Fruit fly (Drosophila melanogaster) whole organism, embryonic: ENCODE results near the gene CG6966.
A peak's percentile ranks its signal among the peaks of the same experiment; 100 is the strongest.

Experiments used
- B-H2 ChIP-seq: fragments of 200-800 bp; sonication (Bioruptor generic); optimal IDR thresholded peaks from 2 replicates; lab custom pipeline; 2018; ENCODE audit warnings: missing biosample characterization, mild to moderate bottlenecking, missing genetic modification characterization
- BEAF-32 ChIP-seq: fragments of 200-800 bp; sonication (Bioruptor generic); optimal IDR thresholded peaks from 3 replicates; lab custom pipeline; 2017; ENCODE audit warnings: missing biosample characterization, missing genetic modification characterization, mild to moderate bottlenecking, moderate library complexity, missing genetic modification reagents
- C15 ChIP-seq: fragments of 200-800 bp; sonication (Bioruptor generic); IDR thresholded peaks from 3 replicates; pipeline ENCODE4 v1.3.6; 2022; ENCODE audit warnings: missing biosample characterization, missing genetic modification characterization
- CG12391 ChIP-seq: fragments of 200-800 bp; sonication (Bioruptor generic); optimal IDR thresholded peaks from 3 replicates; lab custom pipeline; 2018; ENCODE audit warnings: missing biosample characterization, mild to moderate bottlenecking, missing genetic modification characterization, moderate library complexity
- CG12769 ChIP-seq: fragments of 200-800 bp; sonication (Bioruptor generic); optimal IDR thresholded peaks from 2 replicates; lab custom pipeline; 2019; ENCODE audit warnings: missing biosample characterization, mild to moderate bottlenecking, missing genetic modification characterization, moderate library complexity
- CG14014 ChIP-seq: fragments of 200-800 bp; sonication (Bioruptor generic); IDR thresholded peaks from 2 replicates; pipeline ENCODE4 v1.3.6; 2022; ENCODE audit warnings: missing biosample characterization, missing genetic modification characterization
- CG15011 ChIP-seq: fragments of 200-800 bp; sonication (Bioruptor generic); optimal IDR thresholded peaks from 3 replicates; lab custom pipeline; 2018; ENCODE audit warnings: missing biosample characterization, mild to moderate bottlenecking, missing genetic modification characterization
- CG15514 ChIP-seq: fragments of 200-800 bp; sonication (Bioruptor generic); optimal IDR thresholded peaks from 3 replicates; lab custom pipeline; 2017; ENCODE audit warnings: missing biosample characterization, missing genetic modification characterization, mild to moderate bottlenecking, moderate library complexity, missing genetic modification reagents
- CG16863 ChIP-seq: fragments of 200-800 bp; sonication (Bioruptor generic); optimal IDR thresholded peaks from 3 replicates; lab custom pipeline; 2016; ENCODE audit warnings: missing biosample characterization, missing genetic modification characterization
- CG17359 ChIP-seq: fragments of 200-800 bp; sonication (Bioruptor generic); optimal IDR thresholded peaks from 3 replicates; lab custom pipeline; 2018; ENCODE audit warnings: missing biosample characterization, mild to moderate bottlenecking, missing genetic modification characterization, moderate library complexity
- CG18262 ChIP-seq: fragments of 200-800 bp; optimal IDR thresholded peaks from 3 replicates; lab custom pipeline; 2019; ENCODE audit warnings: missing biosample characterization, mild to moderate bottlenecking, missing genetic modification characterization, moderate library complexity
- CG18599 ChIP-seq: fragments of 200-800 bp; sonication (Bioruptor generic); optimal IDR thresholded peaks from 3 replicates; lab custom pipeline; 2017; ENCODE audit warnings: missing biosample characterization, missing genetic modification characterization, mild to moderate bottlenecking, moderate library complexity, missing genetic modification reagents
- CG2120 ChIP-seq: fragments of 200-800 bp; sonication (Bioruptor generic); optimal IDR thresholded peaks from 3 replicates; lab custom pipeline; 2016; ENCODE audit warnings: missing biosample characterization, missing genetic modification characterization
- CG2678 ChIP-seq: fragments of 200-800 bp; sonication (Bioruptor generic); optimal IDR thresholded peaks from 3 replicates; lab custom pipeline; 2019; ENCODE audit warnings: missing biosample characterization, mild to moderate bottlenecking, missing genetic modification characterization, moderate library complexity
- CG31441 ChIP-seq: fragments of 200-800 bp; sonication (Bioruptor generic); IDR thresholded peaks from 2 replicates; pipeline ENCODE4 v1.3.6; 2022; ENCODE audit warnings: missing biosample characterization, missing genetic modification characterization
- CG3281 ChIP-seq: fragments of 200-800 bp; sonication (Bioruptor generic); optimal IDR thresholded peaks from 3 replicates; lab custom pipeline; 2017; ENCODE audit warnings: missing biosample characterization, mild to moderate bottlenecking, missing genetic modification characterization
- CG5180 ChIP-seq: fragments of 200-800 bp; sonication (Bioruptor generic); optimal IDR thresholded peaks from 3 replicates; lab custom pipeline; 2017; ENCODE audit warnings: missing biosample characterization, missing genetic modification characterization, mild to moderate bottlenecking, moderate library complexity, missing genetic modification reagents
- CG8290 ChIP-seq, 3 experiments: fragments of 200-800 bp; sonication (Bioruptor generic); optimal IDR thresholded peaks; 2 replicates each; lab custom pipeline; 2016 to 2019; ENCODE audit warnings: missing biosample characterization in 3 of 3, missing genetic modification characterization in 3 of 3, mild to moderate bottlenecking in 2 of 3, moderate library complexity in 1 of 3
- CG8944 ChIP-seq: fragments of 200-800 bp; sonication (Bioruptor generic); optimal IDR thresholded peaks from 3 replicates; lab custom pipeline; 2016; ENCODE audit warnings: missing biosample characterization, missing genetic modification characterization
- Drgx ChIP-seq: fragments of 200-800 bp; sonication (Bioruptor generic); IDR thresholded peaks from 2 replicates; pipeline ENCODE4 v1.3.6; 2022; ENCODE audit warnings: missing biosample characterization, missing genetic modification characterization
- Fer3 ChIP-seq: fragments of 200-800 bp; sonication (Bioruptor generic); optimal IDR thresholded peaks from 2 replicates; lab custom pipeline; 2018; ENCODE audit warnings: missing biosample characterization, mild to moderate bottlenecking, missing genetic modification characterization, moderate library complexity
- Gug ChIP-seq: fragments of 200-800 bp; sonication (Bioruptor generic); IDR thresholded peaks from 4 replicates; pipeline ENCODE4 v1.3.6; 2022; ENCODE audit warnings: missing biosample characterization, missing genetic modification characterization
- Hand ChIP-seq: fragments of 200-800 bp; sonication (Bioruptor generic); optimal IDR thresholded peaks from 2 replicates; lab custom pipeline; 2017; ENCODE audit warnings: mild to moderate bottlenecking, missing biosample characterization, missing genetic modification reagents, missing genetic modification characterization
- PHDP ChIP-seq: fragments of 200-800 bp; sonication (Bioruptor generic); optimal IDR thresholded peaks from 3 replicates; lab custom pipeline; 2018; ENCODE audit warnings: missing biosample characterization, mild to moderate bottlenecking, missing genetic modification characterization, moderate library complexity
- Pdp1 ChIP-seq, 2 experiments: fragments of 200-800 bp; sonication (Bioruptor generic); optimal IDR thresholded peaks; 3 replicates each; lab custom pipeline; 2016; ENCODE audit warnings: missing biosample characterization in 2 of 2, missing genetic modification characterization in 2 of 2, mild to moderate bottlenecking in 1 of 2, moderate library complexity in 1 of 2
- Ptx1 ChIP-seq: fragments of 200-800 bp; sonication (Bioruptor generic); IDR thresholded peaks from 2 replicates; pipeline ENCODE4 v1.3.6; 2022; ENCODE audit warnings: missing biosample characterization, missing genetic modification characterization
- Rfx ChIP-seq: fragments of 200-800 bp; sonication (Bioruptor generic); IDR thresholded peaks from 2 replicates; pipeline ENCODE4 v1.3.6; 2022; ENCODE audit warnings: missing biosample characterization, missing genetic modification characterization
- Six4 ChIP-seq: fragments of 200-800 bp; sonication (Bioruptor generic); optimal IDR thresholded peaks from 2 replicates; lab custom pipeline; 2016; ENCODE audit warnings: missing biosample characterization, missing genetic modification characterization
- Xrp1 ChIP-seq: fragments of 200-800 bp; sonication (Bioruptor generic); IDR thresholded peaks from 2 replicates; pipeline ENCODE4 v1.3.6; 2022; ENCODE audit warnings: missing biosample characterization, missing genetic modification characterization
- abd-A ChIP-seq: fragments of 200-800 bp; sonication (Bioruptor generic); optimal IDR thresholded peaks from 3 replicates; lab custom pipeline; 2019; ENCODE audit warnings: missing biosample characterization, mild to moderate bottlenecking, missing genetic modification characterization, moderate library complexity
- ara ChIP-seq: fragments of 200-800 bp; sonication (Bioruptor generic); IDR thresholded peaks from 2 replicates; pipeline ENCODE4 v1.3.6; 2022; ENCODE audit warnings: missing biosample characterization, missing genetic modification characterization
- bsh ChIP-seq, 2 experiments: fragments of 200-800 bp; sonication (Bioruptor generic); optimal IDR thresholded peaks; 2 replicates each; lab custom pipeline; 2017 to 2018; ENCODE audit warnings: mild to moderate bottlenecking in 2 of 2, missing biosample characterization in 2 of 2, missing genetic modification characterization in 2 of 2, moderate library complexity in 1 of 2
- caup ChIP-seq: fragments of 200-800 bp; sonication (Bioruptor generic); optimal IDR thresholded peaks from 3 replicates; lab custom pipeline; 2017; ENCODE audit warnings: missing biosample characterization, mild to moderate bottlenecking, missing genetic modification characterization, moderate library complexity; ENCODE audit not compliant: severe bottlenecking
- fd102C ChIP-seq: fragments of 200-800 bp; sonication (Bioruptor generic); optimal IDR thresholded peaks from 2 replicates; lab custom pipeline; 2018; ENCODE audit warnings: missing biosample characterization, mild to moderate bottlenecking, missing genetic modification characterization, moderate library complexity
- fd64A ChIP-seq: fragments of 200-800 bp; sonication (Bioruptor generic); optimal IDR thresholded peaks from 3 replicates; lab custom pipeline; 2018; ENCODE audit warnings: missing biosample characterization, mild to moderate bottlenecking, missing genetic modification characterization
- gce ChIP-seq: fragments of 200-800 bp; sonication (Bioruptor generic); IDR thresholded peaks from 3 replicates; pipeline ENCODE4 v1.3.6; 2022; ENCODE audit warnings: missing biosample characterization, missing genetic modification characterization
- hkb ChIP-seq, 2 experiments: fragments of 200-800 bp in 1 of 2; fragments of >200 bp in 1 of 2; sonication (Bioruptor generic) in 1 of 2; IDR thresholded peaks in 1 of 2; optimal IDR thresholded peaks in 1 of 2; 2 replicates each; pipeline versions ENCODE4 v1.3.6 to Lab custom; 2017 to 2022; ENCODE audit warnings: missing biosample characterization in 1 of 2, missing genetic modification characterization in 1 of 2
- lab ChIP-seq: fragments of 200-800 bp; sonication (Bioruptor generic); optimal IDR thresholded peaks from 3 replicates; lab custom pipeline; 2017; ENCODE audit warnings: missing biosample characterization, missing genetic modification characterization, mild to moderate bottlenecking, moderate library complexity, missing genetic modification reagents
- lilli ChIP-seq: fragments of 200-800 bp; sonication (Bioruptor generic); optimal IDR thresholded peaks from 3 replicates; lab custom pipeline; 2016; ENCODE audit warnings: missing biosample characterization, missing genetic modification characterization
- mam ChIP-seq: fragments of 200-800 bp; sonication (Bioruptor generic); optimal IDR thresholded peaks from 3 replicates; lab custom pipeline; 2016; ENCODE audit warnings: missing biosample characterization, missing genetic modification characterization
- ro ChIP-seq: fragments of 200-800 bp; sonication (Bioruptor generic); IDR thresholded peaks from 2 replicates; pipeline ENCODE4 v1.3.6; 2022; ENCODE audit warnings: missing biosample characterization, missing genetic modification characterization
- row ChIP-seq: fragments of 200-800 bp; sonication (Bioruptor generic); IDR thresholded peaks from 3 replicates; pipeline ENCODE4 v1.3.6; 2022; ENCODE audit warnings: missing biosample characterization, missing genetic modification characterization
- sisA ChIP-seq: fragments of 200-800 bp; sonication (Bioruptor generic); IDR thresholded peaks from 2 replicates; pipeline ENCODE4 v1.3.6; 2022; ENCODE audit warnings: missing biosample characterization, missing genetic modification characterization
- slbo ChIP-seq: fragments of 200-800 bp; sonication (Bioruptor generic); IDR thresholded peaks from 2 replicates; pipeline ENCODE4 v1.3.6; 2022; ENCODE audit warnings: missing biosample characterization, missing genetic modification characterization
- so ChIP-seq: fragments of 200-800 bp; sonication (Bioruptor generic); IDR thresholded peaks from 3 replicates; pipeline ENCODE4 v1.3.6; 2022; ENCODE audit warnings: missing biosample characterization, missing genetic modification characterization
- sug ChIP-seq: fragments of 200-800 bp; optimal IDR thresholded peaks from 2 replicates; lab custom pipeline; 2019; ENCODE audit warnings: missing biosample characterization, mild to moderate bottlenecking, missing genetic modification characterization, moderate library complexity
- tap ChIP-seq: fragments of 200-800 bp; optimal IDR thresholded peaks from 3 replicates; lab custom pipeline; 2019; ENCODE audit warnings: missing biosample characterization, mild to moderate bottlenecking, missing genetic modification characterization, moderate library complexity
- zen ChIP-seq: fragments of 200-800 bp; sonication (Bioruptor generic); optimal IDR thresholded peaks from 3 replicates; lab custom pipeline; 2018; ENCODE audit warnings: missing biosample characterization, mild to moderate bottlenecking, missing genetic modification characterization, moderate library complexity

Gene CG6966

dm6 chr3R:15119730-15120129 is 24.3 kb upstream of the CG6966 start:
- TF ChIP-seq zen (tag; lab: Kevin White, UChicago): no peak
- no peak for TF ChIP-seq abd-A
- peak; percentile 28 for TF ChIP-seq lilli
- no peak for TF ChIP-seq CG8944 (GFP tag; lab: Kevin White, UChicago)
- no peak for TF ChIP-seq Six4
- TF ChIP-seq ro (GFP tag; lab: Robert Waterston, UW): no peak
- TF ChIP-seq CG17359: peak; percentile 34
- peak; percentile 81 for TF ChIP-seq CG18599 (GFP tag; lab: Kevin White, UChicago)
- TF ChIP-seq Rfx (GFP tag; lab: Robert Waterston, UW): peak; percentile 61; the same call in 1 of the 2 replicates
- peak; percentile 65 for TF ChIP-seq row (GFP tag; lab: Robert Waterston, UW)
- peak; percentile 12 for TF ChIP-seq caup
- TF ChIP-seq CG2120: peak; percentile 63
- no peak for TF ChIP-seq CG18262 (tag; lab: Kevin White, UChicago)
- peak; percentile 26 for TF ChIP-seq mam (GFP tag; lab: Kevin White, UChicago)
- TF ChIP-seq Pdp1 (GFP tag; optimal IDR thresholded peaks at IDR 0.05; lab: Kevin White, UChicago): peak in 1 of 2 experiments; percentile 25
- peak; percentile 27 for TF ChIP-seq B-H2 (GFP tag; lab: Kevin White, UChicago)
- peak; percentile 66 for TF ChIP-seq lab (GFP tag; lab: Kevin White, UChicago)
- TF ChIP-seq bsh (GFP tag; optimal IDR thresholded peaks at IDR 0.05; lab: Kevin White, UChicago): peak in 1 of 2 experiments; percentile 28
- no peak for TF ChIP-seq so (GFP tag; lab: Robert Waterston, UW)
- TF ChIP-seq CG8290 (GFP tag; optimal IDR thresholded peaks at IDR 0.05; lab: Kevin White, UChicago): no peak
- TF ChIP-seq CG8290 (tag; optimal IDR thresholded peaks at IDR 0.05; lab: Kevin White, UChicago): peak in 1 of 2 experiments; percentile 31
- peak; percentile 30 for TF ChIP-seq CG3281 (GFP tag; lab: Kevin White, UChicago)
- TF ChIP-seq fd64A (GFP tag; lab: Kevin White, UChicago): no peak
- TF ChIP-seq CG2678: peak; percentile 60
- peak; percentile 42 for TF ChIP-seq PHDP (tag; lab: Kevin White, UChicago)
- no peak for TF ChIP-seq C15 (GFP tag; lab: Robert Waterston, UW)
- peak; percentile 31; the same call in 1 of the 2 replicates for TF ChIP-seq Xrp1
- TF ChIP-seq fd102C (GFP tag; lab: Kevin White, UChicago): no peak
- TF ChIP-seq hkb (optimal IDR thresholded peaks at IDR 0.05; lab: Kevin White, UChicago): no peak
- peak; percentile 9; the same call in 1 of the 2 replicates for TF ChIP-seq hkb (GFP tag; IDR thresholded peaks at IDR 0.05; lab: Robert Waterston, UW)
- TF ChIP-seq CG14014 (GFP tag; lab: Robert Waterston, UW): peak; percentile 33; the same call in 1 of the 2 replicates
- TF ChIP-seq Gug (GFP tag; lab: Robert Waterston, UW): 0 out of 4 replicates have a peak, but pooled peaks have one; percentile 28
- TF ChIP-seq CG12391: peak; percentile 29
- no peak for TF ChIP-seq CG16863 (GFP tag; lab: Kevin White, UChicago)
- peak; percentile 41 for TF ChIP-seq Fer3 (tag; lab: Kevin White, UChicago)
- TF ChIP-seq sug (tag; lab: Kevin White, UChicago): peak; percentile 3
- 0 out of 2 replicates have a peak, but pooled peaks have one; percentile 23 for TF ChIP-seq sisA
- TF ChIP-seq Drgx (GFP tag; lab: Robert Waterston, UW): no peak
- TF ChIP-seq Ptx1 (GFP tag; lab: Robert Waterston, UW): peak; percentile 14; the same call in 1 of the 2 replicates
- TF ChIP-seq CG31441 (GFP tag; lab: Robert Waterston, UW): peak; percentile 16; the same call in 1 of the 2 replicates
- no peak for TF ChIP-seq gce (GFP tag; lab: Robert Waterston, UW)
- TF ChIP-seq BEAF-32: no peak
- TF ChIP-seq CG12769: peak; percentile 21
- peak; percentile 22 for TF ChIP-seq CG15514 (GFP tag; lab: Kevin White, UChicago)
- peak; percentile 22 for TF ChIP-seq tap (tag; lab: Kevin White, UChicago)
- peak; percentile 58 for TF ChIP-seq Hand (GFP tag; lab: Kevin White, UChicago)
- TF ChIP-seq ara (GFP tag; lab: Robert Waterston, UW): no peak
- peak; percentile 59 for TF ChIP-seq slbo (GFP tag; lab: Robert Waterston, UW)
- no peak for TF ChIP-seq CG5180 (GFP tag; lab: Kevin White, UChicago)
- peak; percentile 2 for TF ChIP-seq CG15011
